Fruit fly (Drosophila melanogaster): ENCODE measurements around the gene wake.

dm6 chr3R:22663115-22663514 lies 23.5 kb downstream of the wake start:
- TF ChIP-seq ttk (optimal IDR thresholded peaks at IDR 0.05) (no peak), Myc (optimal IDR thresholded peaks at IDR 0.05) (no peak), psq (optimal IDR thresholded peaks at IDR 0.05) (no peak), h (optimal IDR thresholded peaks at IDR 0.05) (no peak), Sin3A (optimal IDR thresholded peaks at IDR 0.05) (no peak)

Measured in Kc167 (cell line).